Worm (Caenorhabditis elegans): Measurements from ENCODE around the gene nucb-1.

- TF ChIP-seq hmg-4 (GFP tag; optimal IDR thresholded peaks at IDR 0.05), result no peak
- TF ChIP-seq B0310.2 (tag; optimal IDR thresholded peaks at IDR 0.05), result no peak
These were observed 1.7 kb downstream of the nucb-1 start for ce11 chrX:10199202-10199601.

Measured in whole organism, early embryonic.